Worm (Caenorhabditis elegans): ENCODE results near the gene K09C6.7.

K09C6.7 gene

DNA sequence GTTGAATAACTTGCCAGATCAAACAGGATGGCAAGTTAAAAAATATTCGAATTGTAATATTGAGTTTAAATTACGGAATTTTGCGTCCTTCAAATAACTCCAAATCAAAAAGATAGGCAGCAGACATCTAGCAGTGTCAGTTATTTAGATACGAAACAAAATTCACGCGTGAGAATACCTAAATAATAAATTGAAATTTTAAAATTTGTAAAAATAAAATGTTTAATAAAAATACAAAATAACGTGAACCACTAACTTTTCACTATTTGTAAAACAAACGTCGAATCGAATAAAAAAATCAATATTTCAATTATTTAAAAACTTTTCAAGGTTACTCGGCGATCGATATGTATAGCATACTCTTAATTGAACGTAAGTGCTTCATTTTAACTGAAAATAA lies 37.1 kb upstream of the K09C6.7 start, which contains the start of gene T02B11.9:
T02B11.9 (plus strand) TSS at position 301 of the 400 bp plus-strand sequence.
- TF ChIP-seq jun-1 (tag; optimal IDR thresholded peaks at IDR 0.05) (no peak), arid-1 (GFP tag; conservative IDR thresholded peaks at IDR 0.05) (no peak), ztf-11 (tag; optimal IDR thresholded peaks at IDR 0.05) (no peak), ctbp-1 (GFP tag; IDR thresholded peaks at IDR 0.05) (no peak), mxl-2 (GFP tag; conservative IDR thresholded peaks at IDR 0.05) (no peak), tra-1 (GFP tag; IDR thresholded peaks at IDR 0.05) (no peak), madf-9 (GFP tag; conservative IDR thresholded peaks at IDR 0.05) (no peak), gei-8 (GFP tag; optimal IDR thresholded peaks at IDR 0.05) (no peak), set-16 (GFP tag; IDR thresholded peaks at IDR 0.05) (no peak), daf-19 (GFP tag; conservative IDR thresholded peaks at IDR 0.05) (no peak), egl-43 (GFP tag; IDR thresholded peaks at IDR 0.05) (no peak), lsy-2 (tag; optimal IDR thresholded peaks at IDR 0.05) (no peak), nhr-6 (tag; optimal IDR thresholded peaks at IDR 0.05) (no peak), T26A8.4 (GFP tag; IDR thresholded peaks at IDR 0.05) (no peak), lir-3 (tag; optimal IDR thresholded peaks at IDR 0.05) (no peak), unc-62 (GFP tag; optimal IDR thresholded peaks at IDR 0.05 in 1 of 2) (no peak), unc-62 (tag; optimal IDR thresholded peaks at IDR 0.05) (no peak), nhr-102 (tag; optimal IDR thresholded peaks at IDR 0.05) (no peak), nhr-76 (tag; optimal IDR thresholded peaks at IDR 0.05) (no peak), mes-2 (tag; optimal IDR thresholded peaks at IDR 0.05; ENCODE audit: poor library complexity, severe bottlenecking) (no peak), zfp-3 (GFP tag; conservative IDR thresholded peaks at IDR 0.05) (no peak)

DNA sequence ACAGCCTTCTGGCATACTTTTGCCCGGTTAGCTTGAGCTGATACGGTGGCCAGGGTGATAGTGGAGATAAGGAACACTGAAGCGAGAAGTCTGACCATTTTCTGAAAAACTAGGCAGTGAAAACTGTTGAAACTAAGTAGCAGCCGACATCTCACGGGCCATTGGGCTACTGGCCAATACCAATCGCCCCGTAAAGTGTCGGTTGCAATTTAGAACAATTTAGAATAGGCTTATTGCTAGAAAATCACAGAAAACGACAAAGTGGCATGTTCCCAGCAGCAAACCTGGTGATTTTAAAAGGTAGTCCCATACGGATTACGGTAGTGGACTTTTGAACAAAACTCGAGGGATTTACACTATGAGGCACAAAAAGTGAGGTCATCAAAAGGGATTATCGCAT lies 32.1 kb upstream of the K09C6.7 start, which contains the start of gene T02B11.4:
T02B11.4 (minus strand) TSS at position 101 of the 400 bp plus-strand sequence.
- TF ChIP-seq mep-1 (tag; optimal IDR thresholded peaks at IDR 0.05) (no peak), unc-62 (GFP tag; optimal IDR thresholded peaks at IDR 0.05 in 1 of 2) (no peak), unc-62 (tag; optimal IDR thresholded peaks at IDR 0.05) (no peak), Y48G9A.11 (GFP tag; IDR thresholded peaks at IDR 0.05) (no peak), zip-2 (tag; optimal IDR thresholded peaks at IDR 0.05) (no peak), fkh-10 (GFP tag; optimal IDR thresholded peaks at IDR 0.05) (no peak), ama-1 (optimal IDR thresholded peaks at IDR 0.05) (no peak), lin-38 (GFP tag; IDR thresholded peaks at IDR 0.05) (no peak), sdz-12 (GFP tag; optimal IDR thresholded peaks at IDR 0.05) (no peak), T26A8.4 (GFP tag; IDR thresholded peaks at IDR 0.05) (no peak), nhr-6 (tag; optimal IDR thresholded peaks at IDR 0.05) (no peak), nhr-25 (tag; optimal IDR thresholded peaks at IDR 0.05; ENCODE audit: borderline replicate concordance, insufficient read depth) (no peak), set-16 (GFP tag; IDR thresholded peaks at IDR 0.05) (no peak), mdt-29 (GFP tag; IDR thresholded peaks at IDR 0.05) (no peak), zag-1 (tag; optimal IDR thresholded peaks at IDR 0.05) (no peak), dmd-9 (GFP tag; IDR thresholded peaks at IDR 0.05) (no peak), hif-1 (tag; optimal IDR thresholded peaks at IDR 0.05) (no peak)

DNA sequence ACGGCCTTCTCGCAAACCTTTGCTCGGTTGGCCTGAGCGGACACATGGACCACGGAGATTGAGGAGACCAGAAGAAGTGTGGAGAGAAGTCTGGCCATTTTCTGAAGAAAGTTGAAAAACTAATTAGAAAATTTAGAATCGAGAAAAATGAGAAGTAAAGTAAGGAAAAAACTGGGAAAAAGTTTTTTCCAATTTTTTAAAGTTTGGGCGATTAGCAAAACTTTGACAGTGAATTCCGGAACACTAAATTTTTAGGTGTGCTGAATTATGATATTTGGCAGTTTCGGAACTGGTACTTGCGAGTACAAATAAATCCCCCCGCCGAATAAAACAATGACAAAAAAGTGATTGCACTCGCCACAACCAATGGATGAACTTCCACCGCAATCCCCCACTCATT lies 27.8 kb upstream of the K09C6.7 start, which contains the start of gene T02B11.3:
T02B11.3 (minus strand) TSS at position 101 of the 400 bp plus-strand sequence.
- TF ChIP-seq zip-11 (GFP tag; IDR thresholded peaks at IDR 0.05) (no peak), ZK546.5 (tag; optimal IDR thresholded peaks at IDR 0.05) (no peak), F26F4.8 (GFP tag; conservative IDR thresholded peaks at IDR 0.05) (no peak), daf-19 (GFP tag; conservative IDR thresholded peaks at IDR 0.05) (no peak), ama-1 (optimal IDR thresholded peaks at IDR 0.05) (no peak), T26A8.4 (GFP tag; IDR thresholded peaks at IDR 0.05) (no peak), snpc-1.2 (GFP tag; IDR thresholded peaks at IDR 0.05) (no peak), daf-12 (tag; optimal IDR thresholded peaks at IDR 0.05) (no peak), unc-39 (tag; optimal IDR thresholded peaks at IDR 0.05) (no peak), aly-2 (tag; optimal IDR thresholded peaks at IDR 0.05) (no peak), mdt-29 (GFP tag; IDR thresholded peaks at IDR 0.05) (no peak)
